Fruit fly (Drosophila melanogaster) whole organism, embryonic: ENCODE measurements around the gene Awh.

Experiments used
- Ada2b ChIP-seq: fragments of 200-800 bp; sonication (Bioruptor generic); IDR thresholded peaks from 2 replicates; pipeline ENCODE4 v1.3.6; 2022; ENCODE audit warnings: missing biosample characterization, missing genetic modification characterization
- B-H2 ChIP-seq: fragments of 200-800 bp; sonication (Bioruptor generic); optimal IDR thresholded peaks from 2 replicates; lab custom pipeline; 2018; ENCODE audit warnings: missing biosample characterization, mild to moderate bottlenecking, missing genetic modification characterization
- Bteb2 ChIP-seq: fragments of 200-800 bp; sonication (Bioruptor generic); optimal IDR thresholded peaks from 2 replicates; lab custom pipeline; 2016; ENCODE audit warnings: missing biosample characterization, missing genetic modification characterization
- CG10267 ChIP-seq: fragments of 200-800 bp; sonication (Bioruptor generic); optimal IDR thresholded peaks from 2 replicates; lab custom pipeline; 2018; ENCODE audit warnings: missing biosample characterization, mild to moderate bottlenecking, missing genetic modification characterization, moderate library complexity
- CG13123 ChIP-seq: fragments of 200-800 bp; sonication (Bioruptor generic); optimal IDR thresholded peaks from 2 replicates; lab custom pipeline; 2016; ENCODE audit warnings: missing biosample characterization, missing genetic modification characterization
- CG13296 ChIP-seq: fragments of 200-800 bp; sonication (Bioruptor generic); optimal IDR thresholded peaks from 3 replicates; lab custom pipeline; 2018; ENCODE audit warnings: missing biosample characterization, mild to moderate bottlenecking, missing genetic modification characterization
- CG13775 ChIP-seq: fragments of 200-800 bp; sonication (Bioruptor generic); optimal IDR thresholded peaks from 3 replicates; lab custom pipeline; 2017; ENCODE audit warnings: missing biosample characterization, mild to moderate bottlenecking, missing genetic modification characterization
- CG16813 ChIP-seq: fragments of 200-800 bp; sonication (Bioruptor generic); IDR thresholded peaks from 3 replicates; pipeline ENCODE4 v1.3.6; 2022; ENCODE audit warnings: missing biosample characterization, missing genetic modification characterization; ENCODE audit not compliant: partially characterized antibody
- CG16863 ChIP-seq: fragments of 200-800 bp; sonication (Bioruptor generic); optimal IDR thresholded peaks from 3 replicates; lab custom pipeline; 2016; ENCODE audit warnings: missing biosample characterization, missing genetic modification characterization
- CG17829 ChIP-seq: fragments of 200-800 bp; optimal IDR thresholded peaks from 2 replicates; lab custom pipeline; 2019; ENCODE audit warnings: missing biosample characterization, mild to moderate bottlenecking, missing genetic modification characterization, moderate library complexity
- CG18262 ChIP-seq: fragments of 200-800 bp; optimal IDR thresholded peaks from 3 replicates; lab custom pipeline; 2019; ENCODE audit warnings: missing biosample characterization, mild to moderate bottlenecking, missing genetic modification characterization, moderate library complexity
- CG31365 ChIP-seq: fragments of 200-800 bp; sonication (Bioruptor generic); optimal IDR thresholded peaks from 2 replicates; lab custom pipeline; 2018; ENCODE audit warnings: missing biosample characterization, mild to moderate bottlenecking, missing genetic modification characterization
- CG3163 ChIP-seq: fragments of 200-800 bp; sonication (Bioruptor generic); optimal IDR thresholded peaks from 3 replicates; lab custom pipeline; 2016; ENCODE audit warnings: missing biosample characterization, missing genetic modification characterization
- CG32767 ChIP-seq: fragments of 200-800 bp; sonication (Bioruptor generic); IDR thresholded peaks from 2 replicates; pipeline ENCODE4 v1.3.6; 2022; ENCODE audit warnings: missing biosample characterization, missing genetic modification characterization
- CG33213 ChIP-seq: fragments of 200-800 bp; sonication (Bioruptor generic); optimal IDR thresholded peaks from 3 replicates; lab custom pipeline; 2016; ENCODE audit warnings: missing biosample characterization, missing genetic modification characterization
- CG6272 ChIP-seq: fragments of 200-800 bp; sonication (Bioruptor generic); IDR thresholded peaks from 2 replicates; pipeline ENCODE4 v1.3.6; 2022; ENCODE audit warnings: missing biosample characterization, missing genetic modification characterization
- CG6791 ChIP-seq: fragments of 200-800 bp; sonication (Bioruptor generic); IDR thresholded peaks from 3 replicates; pipeline ENCODE4 v1.3.6; 2022; ENCODE audit warnings: missing biosample characterization, missing genetic modification characterization; ENCODE audit not compliant: partially characterized antibody
- CG8478 ChIP-seq: fragments of >200 bp; optimal IDR thresholded peaks from 2 replicates; lab custom pipeline; 2018
- CG8944 ChIP-seq: fragments of 200-800 bp; sonication (Bioruptor generic); optimal IDR thresholded peaks from 3 replicates; lab custom pipeline; 2016; ENCODE audit warnings: missing biosample characterization, missing genetic modification characterization
- CG9609 ChIP-seq: fragments of 200-800 bp; sonication (Bioruptor generic); optimal IDR thresholded peaks from 3 replicates; lab custom pipeline; 2016; ENCODE audit warnings: missing biosample characterization, missing genetic modification characterization
- D19A ChIP-seq: fragments of 200-800 bp; optimal IDR thresholded peaks from 3 replicates; lab custom pipeline; 2019; ENCODE audit warnings: missing biosample characterization, mild to moderate bottlenecking, missing genetic modification characterization, moderate library complexity
- Elba2 ChIP-seq: fragments of 200-800 bp; sonication (Bioruptor generic); optimal IDR thresholded peaks from 3 replicates; lab custom pipeline; 2016; ENCODE audit warnings: missing biosample characterization, missing genetic modification characterization
- Hmx ChIP-seq: fragments of 200-800 bp; sonication (Bioruptor generic); optimal IDR thresholded peaks from 2 replicates; lab custom pipeline; 2016; ENCODE audit warnings: missing biosample characterization, missing genetic modification characterization
- Hr51 ChIP-seq, 2 experiments: fragments of 200-800 bp; sonication (Bioruptor generic); optimal IDR thresholded peaks; 2 replicates in 1 of 2; 3 replicates in 1 of 2; lab custom pipeline; 2016 to 2018; ENCODE audit warnings: missing biosample characterization in 2 of 2, missing genetic modification characterization in 2 of 2, mild to moderate bottlenecking in 1 of 2, moderate library complexity in 1 of 2
- Hr78 ChIP-seq, 2 experiments: fragments of 200-800 bp in 1 of 2; fragments of >200 bp in 1 of 2; sonication (Bioruptor generic) in 1 of 2; optimal IDR thresholded peaks; 2 replicates each; lab custom pipeline; 2017 to 2019; ENCODE audit warnings: missing biosample characterization in 2 of 2, missing genetic modification characterization in 2 of 2, mild to moderate bottlenecking in 1 of 2, moderate library complexity in 1 of 2
- Lim3 ChIP-seq: fragments of 200-800 bp; sonication (Bioruptor generic); IDR thresholded peaks from 2 replicates; pipeline ENCODE4 v1.3.6; 2022; ENCODE audit warnings: missing biosample characterization, missing genetic modification characterization
- MESR4 ChIP-seq: fragments of 200-800 bp; sonication (Bioruptor generic); optimal IDR thresholded peaks from 2 replicates; lab custom pipeline; 2018; ENCODE audit warnings: missing biosample characterization, mild to moderate bottlenecking, missing genetic modification characterization, moderate library complexity
- Meics ChIP-seq: fragments of 200-800 bp; sonication (Bioruptor generic); optimal IDR thresholded peaks from 2 replicates; lab custom pipeline; 2017; ENCODE audit warnings: missing biosample characterization, mild to moderate bottlenecking, missing genetic modification characterization
- Mrtf ChIP-seq: fragments of 200-800 bp; sonication (Bioruptor generic); IDR thresholded peaks from 3 replicates; pipeline ENCODE4 v1.3.6; 2022; ENCODE audit warnings: missing biosample characterization, missing genetic modification characterization
- Myb ChIP-seq: fragments of 200-800 bp; sonication (Bioruptor generic); optimal IDR thresholded peaks from 2 replicates; lab custom pipeline; 2016; ENCODE audit warnings: missing biosample characterization, missing genetic modification characterization
- Oli ChIP-seq: fragments of 200-800 bp; sonication (Bioruptor generic); optimal IDR thresholded peaks from 2 replicates; lab custom pipeline; 2018; ENCODE audit warnings: missing biosample characterization, mild to moderate bottlenecking, missing genetic modification characterization, moderate library complexity
- Opbp ChIP-seq: fragments of 200-800 bp; sonication (Bioruptor generic); IDR thresholded peaks from 3 replicates; pipeline ENCODE4 v1.3.6; 2022; ENCODE audit warnings: missing biosample characterization, missing genetic modification characterization; ENCODE audit not compliant: partially characterized antibody
- Side ChIP-seq: fragments of 200-800 bp; sonication (Bioruptor generic); optimal IDR thresholded peaks from 2 replicates; lab custom pipeline; 2016; ENCODE audit warnings: missing biosample characterization, missing genetic modification characterization
- Sox100B ChIP-seq: fragments of 200-800 bp; sonication (Bioruptor generic); optimal IDR thresholded peaks from 3 replicates; lab custom pipeline; 2018; ENCODE audit warnings: missing biosample characterization, mild to moderate bottlenecking, missing genetic modification characterization
- Tbp ChIP-seq: fragments of >200 bp; optimal IDR thresholded peaks from 2 replicates; lab custom pipeline; 2018; ENCODE audit warnings: missing biosample characterization, missing genetic modification characterization
- Trl ChIP-seq, 3 experiments: fragments of >200 bp in 2 of 3; fragments of 200-800 bp in 1 of 3; sonication (Bioruptor generic) in 1 of 3; optimal IDR thresholded peaks; 2 replicates in 1 of 3; 3 replicates in 2 of 3; lab custom pipeline; 2016 to 2017; ENCODE audit warnings: missing biosample characterization in 1 of 3, missing genetic modification characterization in 1 of 3
- Xbp1 ChIP-seq: fragments of 200-800 bp; sonication (Bioruptor generic); optimal IDR thresholded peaks from 3 replicates; lab custom pipeline; 2016; ENCODE audit warnings: missing biosample characterization, mild to moderate bottlenecking, missing genetic modification characterization
- ato ChIP-seq: fragments of 200-800 bp; sonication (Bioruptor generic); IDR thresholded peaks from 2 replicates; pipeline ENCODE4 v1.3.6; 2022; ENCODE audit warnings: missing biosample characterization, missing genetic modification characterization; ENCODE audit not compliant: partially characterized antibody
- cato ChIP-seq: fragments of 200-800 bp; sonication (Bioruptor generic); optimal IDR thresholded peaks from 2 replicates; lab custom pipeline; 2016; ENCODE audit warnings: missing biosample characterization, missing genetic modification characterization, borderline replicate concordance
- caup ChIP-seq: fragments of 200-800 bp; sonication (Bioruptor generic); optimal IDR thresholded peaks from 3 replicates; lab custom pipeline; 2017; ENCODE audit warnings: missing biosample characterization, mild to moderate bottlenecking, missing genetic modification characterization, moderate library complexity; ENCODE audit not compliant: severe bottlenecking
- h ChIP-seq: fragments of >200 bp; optimal IDR thresholded peaks from 2 replicates; lab custom pipeline; 2017
- jing ChIP-seq: fragments of 200-800 bp; sonication (Bioruptor generic); optimal IDR thresholded peaks from 2 replicates; lab custom pipeline; 2018; ENCODE audit warnings: missing biosample characterization, mild to moderate bottlenecking, missing genetic modification characterization
- lilli ChIP-seq: fragments of 200-800 bp; sonication (Bioruptor generic); optimal IDR thresholded peaks from 3 replicates; lab custom pipeline; 2016; ENCODE audit warnings: missing biosample characterization, missing genetic modification characterization
- pan ChIP-seq, 4 experiments: fragments of >200 bp in 3 of 4; fragments of 200-800 bp in 1 of 4; sonication (Bioruptor generic) in 1 of 4; optimal IDR thresholded peaks in 3 of 4; IDR thresholded peaks in 1 of 4; 2 replicates each; pipeline versions ENCODE4 v1.3.6 to Lab custom; 2017 to 2022; ENCODE audit warnings: missing biosample characterization in 2 of 4, missing genetic modification characterization in 2 of 4, mixed read lengths in 1 of 4
- ro ChIP-seq: fragments of 200-800 bp; sonication (Bioruptor generic); IDR thresholded peaks from 2 replicates; pipeline ENCODE4 v1.3.6; 2022; ENCODE audit warnings: missing biosample characterization, missing genetic modification characterization
- run ChIP-seq: fragments of 200-800 bp; sonication (Bioruptor generic); optimal IDR thresholded peaks from 3 replicates; lab custom pipeline; 2018; ENCODE audit warnings: missing biosample characterization, mild to moderate bottlenecking, missing genetic modification characterization
- sima ChIP-seq: fragments of 200-800 bp; sonication (Bioruptor generic); optimal IDR thresholded peaks from 2 replicates; lab custom pipeline; 2016; ENCODE audit warnings: missing biosample characterization, missing genetic modification characterization
- sr ChIP-seq: fragments of 200-800 bp; sonication (Bioruptor generic); IDR thresholded peaks from 3 replicates; pipeline ENCODE4 v1.3.6; 2022; ENCODE audit warnings: missing biosample characterization, missing genetic modification characterization
- tgo ChIP-seq: fragments of 200-800 bp; sonication (Bioruptor generic); IDR thresholded peaks from 3 replicates; pipeline ENCODE4 v1.3.6; 2022; ENCODE audit warnings: missing biosample characterization, missing genetic modification characterization
- twi ChIP-seq: fragments of 200-800 bp; optimal IDR thresholded peaks from 2 replicates; lab custom pipeline; 2019; ENCODE audit warnings: missing biosample characterization, mild to moderate bottlenecking, missing genetic modification characterization, moderate library complexity
- zen2 ChIP-seq: fragments of 200-800 bp; sonication (Bioruptor generic); IDR thresholded peaks from 3 replicates; pipeline ENCODE4 v1.3.6; 2022; ENCODE audit warnings: missing biosample characterization, missing genetic modification characterization; ENCODE audit not compliant: partially characterized antibody

Awh gene

dm6 chr3L:3873094-3873493 lies 27.1 kb downstream of the Awh start (continued):
- TF ChIP-seq CG9609 (GFP tag; lab: Kevin White, UChicago) = no peak
- no peak for TF ChIP-seq zen2
- TF ChIP-seq run = no peak
- no peak for TF ChIP-seq Elba2
- TF ChIP-seq CG8944 (GFP tag; lab: Kevin White, UChicago) = no peak
- TF ChIP-seq caup (GFP tag; lab: Kevin White, UChicago) = no peak
- no peak for TF ChIP-seq ato (GFP tag; lab: Robert Waterston, UW)
- TF ChIP-seq Opbp = no peak
- TF ChIP-seq CG8478 (lab: Kevin White, UChicago) = no peak
- TF ChIP-seq sima (GFP tag; lab: Kevin White, UChicago) = no peak
- TF ChIP-seq lilli (GFP tag; lab: Kevin White, UChicago) = no peak
- TF ChIP-seq Lim3 (GFP tag; lab: Robert Waterston, UW) = no peak
- no peak for TF ChIP-seq Trl (optimal IDR thresholded peaks at IDR 0.05; lab: Kevin White, UChicago)
- no peak for TF ChIP-seq Trl (GFP tag; optimal IDR thresholded peaks at IDR 0.05; lab: Kevin White, UChicago)
- no peak for TF ChIP-seq tgo (GFP tag; lab: Robert Waterston, UW)
- no peak for TF ChIP-seq CG31365 (tag; lab: Kevin White, UChicago)
- TF ChIP-seq Xbp1 = peak; percentile 4
- no peak for TF ChIP-seq Bteb2 (GFP tag; lab: Kevin White, UChicago)
- no peak for TF ChIP-seq CG13123 (GFP tag; lab: Kevin White, UChicago)
- no peak for TF ChIP-seq Myb (GFP tag; lab: Kevin White, UChicago)
- TF ChIP-seq B-H2 = no peak
- no peak for TF ChIP-seq CG3163 (GFP tag; lab: Kevin White, UChicago)
- no peak for TF ChIP-seq Tbp
- TF ChIP-seq CG16813 (GFP tag; lab: Robert Waterston, UW) = no peak
- no peak for TF ChIP-seq cato (GFP tag; lab: Kevin White, UChicago)
- no peak for TF ChIP-seq CG33213
- no peak for TF ChIP-seq CG6791
- TF ChIP-seq D19A = peak; percentile 43
- no peak for TF ChIP-seq jing (GFP tag; lab: Kevin White, UChicago)
- peak; percentile 11 for TF ChIP-seq CG13775 (GFP tag; lab: Kevin White, UChicago)
- TF ChIP-seq Meics (GFP tag; lab: Kevin White, UChicago) = no peak
- peak; percentile 82 for TF ChIP-seq CG18262 (tag; lab: Kevin White, UChicago)
- TF ChIP-seq Side (GFP tag; lab: Kevin White, UChicago) = peak; percentile 6
- TF ChIP-seq ro = no peak
- TF ChIP-seq Ada2b (GFP tag; lab: Robert Waterston, UW) = no peak
- peak; percentile 65 for TF ChIP-seq CG17829 (tag; lab: Kevin White, UChicago)
- peak; percentile 45 for TF ChIP-seq twi (tag; lab: Kevin White, UChicago)
- TF ChIP-seq Oli = peak; percentile 51
- no peak for TF ChIP-seq CG32767 (GFP tag; lab: Robert Waterston, UW)
- no peak for TF ChIP-seq Mrtf (GFP tag; lab: Robert Waterston, UW)
- peak; percentile 37 for TF ChIP-seq Sox100B
- no peak for TF ChIP-seq CG16863 (GFP tag; lab: Kevin White, UChicago)
- no peak for TF ChIP-seq CG6272 (GFP tag; lab: Robert Waterston, UW)
- TF ChIP-seq CG10267 (tag; lab: Kevin White, UChicago) = peak; percentile 60
- TF ChIP-seq h (lab: Kevin White, UChicago) = no peak
- no peak for TF ChIP-seq Hmx
- TF ChIP-seq Hr78 (GFP tag; optimal IDR thresholded peaks at IDR 0.05; lab: Kevin White, UChicago) = peak in 1 of 2 experiments; percentile 16
- no peak for TF ChIP-seq sr (GFP tag; lab: Robert Waterston, UW)
- TF ChIP-seq CG13296 (GFP tag; lab: Kevin White, UChicago) = no peak
- no peak for TF ChIP-seq pan (optimal IDR thresholded peaks at IDR 0.05; lab: Kevin White, UChicago)
- no peak for TF ChIP-seq pan (GFP tag; optimal IDR thresholded peaks at IDR 0.05 in 1 of 2, IDR thresholded peaks at IDR 0.05 in 1 of 2)
- no peak for TF ChIP-seq MESR4 (GFP tag; lab: Kevin White, UChicago)
- TF ChIP-seq Hr51 (GFP tag; optimal IDR thresholded peaks at IDR 0.05; lab: Kevin White, UChicago) = peak in 1 of 2 experiments; percentile 3
